Worm (Caenorhabditis elegans) whole organism, mixed stage, embryonic: ENCODE results near the gene fbxb-71.

Experiments used
- M03D4.4 ChIP-seq: sonication (generic microtip); optimal IDR thresholded peaks from 2 replicates; lab custom pipeline; 2017; ENCODE audit warnings: mild to moderate bottlenecking, missing genetic modification characterization, missing compliant biosample characterization
- elt-1 ChIP-seq: sonication (generic microtip); optimal IDR thresholded peaks from 2 replicates; lab custom pipeline; 2017; ENCODE audit warnings: missing genetic modification characterization, mild to moderate bottlenecking, missing compliant biosample characterization, antibody characterized with exemption, moderate library complexity, borderline replicate concordance; ENCODE audit not compliant: insufficient read depth
- elt-3 ChIP-seq: fragments of 150-350 bp; optimal IDR thresholded peaks from 2 replicates; lab custom pipeline; 2014; ENCODE audit warnings: missing biosample characterization, missing genetic modification characterization
- lin-13 ChIP-seq: fragments of 150-350 bp; optimal IDR thresholded peaks from 2 replicates; lab custom pipeline; 2014; ENCODE audit warnings: missing biosample characterization, missing genetic modification characterization
- mab-5 ChIP-seq: fragments of 150-350 bp; optimal IDR thresholded peaks from 2 replicates; lab custom pipeline; 2014; ENCODE audit warnings: missing biosample characterization, missing genetic modification characterization
- nhr-12 ChIP-seq: fragments of 150-350 bp; optimal IDR thresholded peaks from 2 replicates; lab custom pipeline; 2014; ENCODE audit warnings: missing biosample characterization, missing genetic modification characterization
- nhr-237 ChIP-seq: fragments of 150-350 bp; optimal IDR thresholded peaks from 2 replicates; lab custom pipeline; 2014; ENCODE audit warnings: missing biosample characterization, missing genetic modification characterization
- nhr-28 ChIP-seq: fragments of 150-350 bp; optimal IDR thresholded peaks from 2 replicates; lab custom pipeline; 2014; ENCODE audit warnings: missing biosample characterization, missing genetic modification characterization
- nhr-76 ChIP-seq: sonication (generic microtip); optimal IDR thresholded peaks from 2 replicates; lab custom pipeline; 2017; ENCODE audit warnings: missing biosample characterization, missing genetic modification characterization
- pha-4 ChIP-seq: fragments of 150-350 bp; optimal IDR thresholded peaks from 2 replicates; lab custom pipeline; 2018; ENCODE audit warnings: missing biosample characterization, missing genetic modification reagents, missing genetic modification characterization
- snpc-4 ChIP-seq: fragments of 150-350 bp; optimal IDR thresholded peaks from 2 replicates; lab custom pipeline; 2014; ENCODE audit warnings: missing biosample characterization, missing genetic modification characterization
- unc-39 ChIP-seq: fragments of 150-350 bp; optimal IDR thresholded peaks from 2 replicates; lab custom pipeline; 2014; ENCODE audit warnings: missing biosample characterization, missing genetic modification characterization
- unc-62 ChIP-seq: fragments of 150-350 bp; optimal IDR thresholded peaks from 2 replicates; lab custom pipeline; 2014; ENCODE audit warnings: missing biosample characterization, missing genetic modification reagents, missing genetic modification characterization
- ztf-11 ChIP-seq: fragments of 150-350 bp; optimal IDR thresholded peaks from 2 replicates; lab custom pipeline; 2014; ENCODE audit warnings: missing biosample characterization, missing genetic modification characterization

ce11 chrX:3272580-3272979, 9.9 kb downstream of the fbxb-71 start, which contains the start of gene K09C4.7:
- TF ChIP-seq elt-3 (tag; lab: Kevin White, UChicago) (no peak), unc-39 (tag; lab: Kevin White, UChicago) (no peak), nhr-28 (tag; lab: Kevin White, UChicago) (no peak), elt-1 (tag; lab: Kevin White, UChicago) (no peak), lin-13 (no peak), unc-62 (GFP tag; lab: Kevin White, UChicago) (no peak), snpc-4 (tag; lab: Kevin White, UChicago) (no peak), nhr-237 (tag; lab: Kevin White, UChicago) (no peak), pha-4 (tag; lab: Kevin White, UChicago) (no peak), nhr-12 (tag; lab: Kevin White, UChicago) (no peak), mab-5 (tag; lab: Kevin White, UChicago) (no peak), M03D4.4 (tag; lab: Kevin White, UChicago) (no peak), nhr-76 (tag; lab: Kevin White, UChicago) (no peak), ztf-11 (tag; lab: Kevin White, UChicago) (no peak)
